Worm (Caenorhabditis elegans): ENCODE data around the gene lep-2.

- TF ChIP-seq zag-1 (tag; optimal IDR thresholded peaks at IDR 0.05) (no peak), elt-1 (tag; optimal IDR thresholded peaks at IDR 0.05) (no peak), nhr-76 (tag; optimal IDR thresholded peaks at IDR 0.05) (no peak), nhr-237 (tag; optimal IDR thresholded peaks at IDR 0.05) (no peak), ceh-82 (tag; optimal IDR thresholded peaks at IDR 0.05) (no peak), nhr-77 (tag; optimal IDR thresholded peaks at IDR 0.05) (no peak), aly-2 (tag; optimal IDR thresholded peaks at IDR 0.05) (no peak), lin-39 (tag; optimal IDR thresholded peaks at IDR 0.05) (no peak), nhr-23 (tag; optimal IDR thresholded peaks at IDR 0.05) (peak; percentile 68)
Observed at ce11 chrIV:957820-958219, 34.3 kb upstream of the lep-2 start.

Measured in whole organism, L3 larva.